Worm (Caenorhabditis elegans): ENCODE measurements around the gene F52E4.5.

- TF ChIP-seq dao-5 (tag; optimal IDR thresholded peaks at IDR 0.05), result no peak
- TF ChIP-seq him-1 (tag; optimal IDR thresholded peaks at IDR 0.05), result no peak
Observed at ce11 chrX:3059299-3059698, 27.8 kb downstream of the F52E4.5 start, which contains the start of gene rsef-1.
